Fruit fly (Drosophila melanogaster): Measurements from ENCODE around the gene CG14435.

The CG14435 gene

dm6 chrX:6804485-6805295, 39.0 kb downstream of the CG14435 start (continued):
- TF ChIP-seq Stat92E (GFP tag; optimal IDR thresholded peaks at IDR 0.05) = no peak
- no peak for TF ChIP-seq amos (GFP tag; IDR thresholded peaks at IDR 0.05; ENCODE audit: partially characterized antibody)
- peak; percentile 84 for TF ChIP-seq Xbp1 (GFP tag; optimal IDR thresholded peaks at IDR 0.05)
- peak; percentile 89 for TF ChIP-seq oc (tag; optimal IDR thresholded peaks at IDR 0.05)
- no peak for TF ChIP-seq pfk (GFP tag; optimal IDR thresholded peaks at IDR 0.05)
- TF ChIP-seq dimm (GFP tag; IDR thresholded peaks at IDR 0.05) = peak; percentile 76
- TF ChIP-seq sima (GFP tag; optimal IDR thresholded peaks at IDR 0.05) = no peak
- peak; percentile 77 for TF ChIP-seq CG4404 (GFP tag; IDR thresholded peaks at IDR 0.05)
- TF ChIP-seq Atf6 (GFP tag; IDR thresholded peaks at IDR 0.05) = peak; percentile 69; the same call in 1 of the 2 replicates
- peak; percentile 64 for TF ChIP-seq tin (GFP tag; optimal IDR thresholded peaks at IDR 0.05)
- TF ChIP-seq nom (GFP tag; optimal IDR thresholded peaks at IDR 0.05) = peak; percentile 36
- peak; percentile 87 for TF ChIP-seq dysf (GFP tag; IDR thresholded peaks at IDR 0.05)
- TF ChIP-seq CG10147 (GFP tag; optimal IDR thresholded peaks at IDR 0.05) = peak; percentile 49
- TF ChIP-seq Aef1 (GFP tag; IDR thresholded peaks at IDR 0.05) = peak; percentile 87
- peak; percentile 5 for TF ChIP-seq da (GFP tag; optimal IDR thresholded peaks at IDR 0.05)
- peak; percentile 84 for TF ChIP-seq CG2712 (tag; optimal IDR thresholded peaks at IDR 0.05)
- peak; percentile 90 for TF ChIP-seq CG6689 (GFP tag; IDR thresholded peaks at IDR 0.05)
- peak; percentile 46; the same call in 1 of the 2 replicates for TF ChIP-seq Adf1 (GFP tag; IDR thresholded peaks at IDR 0.05)
- TF ChIP-seq Usf (GFP tag; optimal IDR thresholded peaks at IDR 0.05) = peak; percentile 51
- peak; percentile 62 for TF ChIP-seq mam (GFP tag; optimal IDR thresholded peaks at IDR 0.05)
- no peak for TF ChIP-seq gfzf (GFP tag; optimal IDR thresholded peaks at IDR 0.05)
- peak; percentile 60 for TF ChIP-seq Abd-B (GFP tag; optimal IDR thresholded peaks at IDR 0.05)
- no peak for TF ChIP-seq CG10431 (GFP tag; optimal IDR thresholded peaks at IDR 0.05)
- peak; percentile 87 for TF ChIP-seq ara (GFP tag; IDR thresholded peaks at IDR 0.05)
- TF ChIP-seq Lhr (GFP tag; optimal IDR thresholded peaks at IDR 0.05) = peak; percentile 47
- peak; percentile 41 for TF ChIP-seq Myb (GFP tag; optimal IDR thresholded peaks at IDR 0.05)
- no peak for TF ChIP-seq Tbp (GFP tag; optimal IDR thresholded peaks at IDR 0.05)
- TF ChIP-seq CkIIα-i1 (GFP tag; IDR thresholded peaks at IDR 0.05) = no peak
- TF ChIP-seq schlank (tag; optimal IDR thresholded peaks at IDR 0.05) = no peak
- TF ChIP-seq MBD-R2 (GFP tag; IDR thresholded peaks at IDR 0.05) = peak; percentile 67; the same call in 1 of the 2 replicates
- TF ChIP-seq Hey (tag; optimal IDR thresholded peaks at IDR 0.05) = no peak
- TF ChIP-seq Opbp (GFP tag; IDR thresholded peaks at IDR 0.05; ENCODE audit: partially characterized antibody) = no peak
- TF ChIP-seq pb (GFP tag; optimal IDR thresholded peaks at IDR 0.05) = peak; percentile 26
- peak; percentile 67 for TF ChIP-seq CG1529 (GFP tag; optimal IDR thresholded peaks at IDR 0.05)
- TF ChIP-seq CG4328 (GFP tag; optimal IDR thresholded peaks at IDR 0.05) = peak; percentile 5
- peak; percentile 27; the same call in 1 of the 2 replicates for TF ChIP-seq CG16779 (GFP tag; IDR thresholded peaks at IDR 0.05)
- TF ChIP-seq CG6854 (GFP tag; optimal IDR thresholded peaks at IDR 0.05) = peak; percentile 53
- peak; percentile 89 for TF ChIP-seq otp (GFP tag; IDR thresholded peaks at IDR 0.05)
- TF ChIP-seq CG1233 (GFP tag; optimal IDR thresholded peaks at IDR 0.05) = peak; percentile 46
- TF ChIP-seq row (GFP tag; IDR thresholded peaks at IDR 0.05) = peak; percentile 91
- peak; percentile 14 for TF ChIP-seq CG8089 (GFP tag; optimal IDR thresholded peaks at IDR 0.05)
- TF ChIP-seq nmo (GFP tag; optimal IDR thresholded peaks at IDR 0.05) = peak; percentile 82
- TF ChIP-seq Poxn (GFP tag; IDR thresholded peaks at IDR 0.05) = peak; percentile 37; the same call in 1 of the 2 replicates

Measured in whole organism, embryonic.